Fruit fly (Drosophila melanogaster) whole organism, embryonic: ENCODE data around the gene CG10019.
A peak's percentile ranks its signal among the peaks of the same experiment; 100 is the strongest.

Experiments
- Ada2b ChIP-seq: fragments of 200-800 bp; sonication (Bioruptor generic); IDR thresholded peaks from 2 replicates; pipeline ENCODE4 v1.3.6; 2022; ENCODE audit warnings: missing biosample characterization, missing genetic modification characterization
- CG1024 ChIP-seq: fragments of 200-800 bp; sonication (Bioruptor generic); IDR thresholded peaks from 2 replicates; pipeline ENCODE4 v1.3.6; 2022; ENCODE audit warnings: missing biosample characterization, missing genetic modification characterization
- CG10959 ChIP-seq: fragments of 200-800 bp; sonication (Bioruptor generic); IDR thresholded peaks from 2 replicates; pipeline ENCODE4 v1.3.6; 2022; ENCODE audit warnings: missing biosample characterization, missing genetic modification characterization
- CG10979 ChIP-seq: fragments of 200-800 bp; sonication (Bioruptor generic); optimal IDR thresholded peaks from 2 replicates; lab custom pipeline; 2018; ENCODE audit warnings: missing biosample characterization, mild to moderate bottlenecking, missing genetic modification characterization, moderate library complexity
- CG13296 ChIP-seq: fragments of 200-800 bp; sonication (Bioruptor generic); optimal IDR thresholded peaks from 3 replicates; lab custom pipeline; 2018; ENCODE audit warnings: missing biosample characterization, mild to moderate bottlenecking, missing genetic modification characterization
- CG15073 ChIP-seq: fragments of 200-800 bp; sonication (Bioruptor generic); optimal IDR thresholded peaks from 2 replicates; lab custom pipeline; 2016; ENCODE audit warnings: missing biosample characterization, missing genetic modification characterization
- CG1529 ChIP-seq: fragments of 200-800 bp; sonication (Bioruptor generic); optimal IDR thresholded peaks from 3 replicates; lab custom pipeline; 2018; ENCODE audit warnings: missing biosample characterization, missing genetic modification characterization
- CG17328 ChIP-seq: fragments of 200-800 bp; sonication (Bioruptor generic); IDR thresholded peaks from 2 replicates; pipeline ENCODE4 v1.3.6; 2022; ENCODE audit warnings: missing biosample characterization, missing genetic modification characterization
- CG18599 ChIP-seq: fragments of 200-800 bp; sonication (Bioruptor generic); optimal IDR thresholded peaks from 3 replicates; lab custom pipeline; 2017; ENCODE audit warnings: missing biosample characterization, missing genetic modification characterization, mild to moderate bottlenecking, moderate library complexity, missing genetic modification reagents
- CG18619 ChIP-seq: fragments of 200-800 bp; sonication (Bioruptor generic); optimal IDR thresholded peaks from 3 replicates; lab custom pipeline; 2017; ENCODE audit warnings: missing biosample characterization, mild to moderate bottlenecking, missing genetic modification characterization
- CG2199 ChIP-seq: fragments of 200-800 bp; sonication (Bioruptor generic); IDR thresholded peaks from 3 replicates; pipeline ENCODE4 v1.3.6; 2022; ENCODE audit warnings: missing biosample characterization, missing genetic modification characterization
- CG2889 ChIP-seq: fragments of 200-800 bp; sonication (Bioruptor generic); IDR thresholded peaks from 3 replicates; pipeline ENCODE4 v1.3.6; 2022; ENCODE audit warnings: missing biosample characterization, missing genetic modification characterization
- CG30403 ChIP-seq: fragments of 200-800 bp; sonication (Bioruptor generic); optimal IDR thresholded peaks from 3 replicates; lab custom pipeline; 2016; ENCODE audit warnings: missing biosample characterization, missing genetic modification characterization
- CG32767 ChIP-seq: fragments of 200-800 bp; sonication (Bioruptor generic); IDR thresholded peaks from 2 replicates; pipeline ENCODE4 v1.3.6; 2022; ENCODE audit warnings: missing biosample characterization, missing genetic modification characterization
- CG3281 ChIP-seq: fragments of 200-800 bp; sonication (Bioruptor generic); optimal IDR thresholded peaks from 3 replicates; lab custom pipeline; 2017; ENCODE audit warnings: missing biosample characterization, mild to moderate bottlenecking, missing genetic modification characterization
- CG34224 ChIP-seq: fragments of 200-800 bp; sonication (Bioruptor generic); IDR thresholded peaks from 3 replicates; pipeline ENCODE4 v1.3.6; 2022; ENCODE audit warnings: missing biosample characterization, missing genetic modification characterization; ENCODE audit not compliant: partially characterized antibody
- CG43689 ChIP-seq: fragments of 200-800 bp; sonication (Bioruptor generic); IDR thresholded peaks from 2 replicates; pipeline ENCODE4 v1.3.6; 2022; ENCODE audit warnings: missing biosample characterization, missing genetic modification characterization
- CG4424 ChIP-seq: fragments of 200-800 bp; sonication (Bioruptor generic); optimal IDR thresholded peaks from 3 replicates; lab custom pipeline; 2016; ENCODE audit warnings: missing biosample characterization, missing genetic modification characterization
- CG6254 ChIP-seq: fragments of 200-800 bp; sonication (Bioruptor generic); optimal IDR thresholded peaks from 3 replicates; lab custom pipeline; 2017; ENCODE audit warnings: mild to moderate bottlenecking, missing biosample characterization, missing genetic modification reagents, missing genetic modification characterization
- CG6813 ChIP-seq: fragments of 200-800 bp; sonication (Bioruptor generic); optimal IDR thresholded peaks from 2 replicates; lab custom pipeline; 2017; ENCODE audit warnings: missing biosample characterization, missing genetic modification characterization, mild to moderate bottlenecking, moderate library complexity, missing genetic modification reagents
- CG9215 ChIP-seq: fragments of 200-800 bp; sonication (Bioruptor generic); IDR thresholded peaks from 2 replicates; pipeline ENCODE4 v1.3.6; 2022; ENCODE audit warnings: missing biosample characterization, missing genetic modification characterization
- D ChIP-seq, 2 experiments: fragments of 200-800 bp in 1 of 2; fragments of >200 bp in 1 of 2; sonication (Bioruptor generic) in 1 of 2; optimal IDR thresholded peaks; 2 replicates in 1 of 2; 3 replicates in 1 of 2; lab custom pipeline; 2017; ENCODE audit warnings: mild to moderate bottlenecking in 1 of 2, missing biosample characterization in 1 of 2, missing genetic modification characterization in 1 of 2, missing genetic modification reagents in 1 of 2
- Drgx ChIP-seq: fragments of 200-800 bp; sonication (Bioruptor generic); IDR thresholded peaks from 2 replicates; pipeline ENCODE4 v1.3.6; 2022; ENCODE audit warnings: missing biosample characterization, missing genetic modification characterization
- E2f2 ChIP-seq: fragments of 200-800 bp; sonication (Bioruptor generic); IDR thresholded peaks from 2 replicates; pipeline ENCODE4 v1.3.6; 2022; ENCODE audit warnings: missing biosample characterization, missing genetic modification characterization
- HHEX ChIP-seq: fragments of 200-800 bp; sonication (Bioruptor generic); optimal IDR thresholded peaks from 3 replicates; lab custom pipeline; 2017; ENCODE audit warnings: missing biosample characterization, mild to moderate bottlenecking, missing genetic modification characterization, missing genetic modification reagents
- HmgD ChIP-seq: fragments of 200-800 bp; sonication (Bioruptor generic); optimal IDR thresholded peaks from 3 replicates; lab custom pipeline; 2016; ENCODE audit warnings: missing biosample characterization, missing genetic modification characterization
- Hr51 ChIP-seq, 2 experiments: fragments of 200-800 bp; sonication (Bioruptor generic); optimal IDR thresholded peaks; 2 replicates in 1 of 2; 3 replicates in 1 of 2; lab custom pipeline; 2016 to 2018; ENCODE audit warnings: missing biosample characterization in 2 of 2, missing genetic modification characterization in 2 of 2, mild to moderate bottlenecking in 1 of 2, moderate library complexity in 1 of 2
- Med ChIP-seq: fragments of 200-800 bp; sonication (Bioruptor generic); peaks from one replicate; lab custom pipeline; 2016; ENCODE audit warnings: missing biosample characterization, missing genetic modification characterization, mild to moderate bottlenecking, inconsistent platforms, moderate library complexity
- NfI ChIP-seq: fragments of 200-800 bp; sonication (Bioruptor generic); optimal IDR thresholded peaks from 3 replicates; lab custom pipeline; 2018; ENCODE audit warnings: missing biosample characterization, mild to moderate bottlenecking, missing genetic modification characterization, moderate library complexity
- Sin3A ChIP-seq: fragments of >200 bp; optimal IDR thresholded peaks from 2 replicates; lab custom pipeline; 2018
- Xbp1 ChIP-seq: fragments of 200-800 bp; sonication (Bioruptor generic); optimal IDR thresholded peaks from 3 replicates; lab custom pipeline; 2016; ENCODE audit warnings: missing biosample characterization, mild to moderate bottlenecking, missing genetic modification characterization
- Xrp1 ChIP-seq: fragments of 200-800 bp; sonication (Bioruptor generic); IDR thresholded peaks from 2 replicates; pipeline ENCODE4 v1.3.6; 2022; ENCODE audit warnings: missing biosample characterization, missing genetic modification characterization
- aop ChIP-seq: fragments of 200-800 bp; sonication (Bioruptor generic); IDR thresholded peaks from 2 replicates; pipeline ENCODE4 v1.3.6; 2022; ENCODE audit warnings: missing biosample characterization, missing genetic modification characterization
- ase ChIP-seq: fragments of 200-800 bp; sonication (Bioruptor generic); IDR thresholded peaks from 3 replicates; pipeline ENCODE4 v1.3.6; 2022; ENCODE audit warnings: missing biosample characterization, missing genetic modification characterization
- ash1 ChIP-seq: fragments of 200-800 bp; sonication (Bioruptor generic); optimal IDR thresholded peaks from 2 replicates; lab custom pipeline; 2018; ENCODE audit warnings: missing biosample characterization, mild to moderate bottlenecking, missing genetic modification characterization
- chm ChIP-seq: fragments of 200-800 bp; sonication (Bioruptor generic); IDR thresholded peaks from 2 replicates; pipeline ENCODE4 v1.3.6; 2022; ENCODE audit warnings: missing biosample characterization, missing genetic modification characterization
- chn ChIP-seq: fragments of 200-800 bp; sonication (Bioruptor generic); optimal IDR thresholded peaks from 2 replicates; lab custom pipeline; 2016; ENCODE audit warnings: missing biosample characterization, missing genetic modification characterization
- cwo ChIP-seq: fragments of 200-800 bp; sonication (Bioruptor generic); optimal IDR thresholded peaks from 3 replicates; lab custom pipeline; 2017; ENCODE audit warnings: missing biosample characterization, missing genetic modification characterization, mild to moderate bottlenecking, moderate library complexity, missing genetic modification reagents
- dmrt99B ChIP-seq: fragments of 200-800 bp; sonication (Bioruptor generic); optimal IDR thresholded peaks from 2 replicates; lab custom pipeline; 2018; ENCODE audit warnings: missing biosample characterization, mild to moderate bottlenecking, missing genetic modification characterization, moderate library complexity
- jumu ChIP-seq: fragments of 200-800 bp; sonication (Bioruptor generic); optimal IDR thresholded peaks from 3 replicates; lab custom pipeline; 2016; ENCODE audit warnings: missing biosample characterization, missing genetic modification characterization
- lbe ChIP-seq: fragments of 200-800 bp; sonication (Bioruptor generic); optimal IDR thresholded peaks from 2 replicates; lab custom pipeline; 2016; ENCODE audit warnings: missing biosample characterization, mild to moderate bottlenecking, missing genetic modification characterization
- nau ChIP-seq: fragments of 200-800 bp; sonication (Bioruptor generic); optimal IDR thresholded peaks from 3 replicates; lab custom pipeline; 2017; ENCODE audit warnings: missing biosample characterization, mild to moderate bottlenecking, missing genetic modification characterization, missing genetic modification reagents
- p53 ChIP-seq: fragments of 200-800 bp; sonication (Bioruptor generic); optimal IDR thresholded peaks from 2 replicates; lab custom pipeline; 2016; ENCODE audit warnings: missing biosample characterization, missing genetic modification characterization
- pb ChIP-seq: fragments of 200-800 bp; sonication (Bioruptor generic); optimal IDR thresholded peaks from 3 replicates; lab custom pipeline; 2016; ENCODE audit warnings: missing biosample characterization, missing genetic modification characterization
- phol ChIP-seq: fragments of 200-800 bp; sonication (Bioruptor generic); optimal IDR thresholded peaks from 3 replicates; lab custom pipeline; 2018; ENCODE audit warnings: missing biosample characterization, mild to moderate bottlenecking, missing genetic modification characterization, moderate library complexity
- sens ChIP-seq: fragments of 200-800 bp; sonication (Bioruptor generic); peaks from one replicate; lab custom pipeline; 2016; ENCODE audit warnings: missing biosample characterization, missing genetic modification characterization
- slou ChIP-seq: fragments of 200-800 bp; sonication (Bioruptor generic); optimal IDR thresholded peaks from 3 replicates; lab custom pipeline; 2016; ENCODE audit warnings: missing biosample characterization, missing genetic modification characterization
- sqz ChIP-seq: fragments of 200-800 bp; sonication (Bioruptor generic); optimal IDR thresholded peaks from 3 replicates; lab custom pipeline; 2018; ENCODE audit warnings: missing biosample characterization, mild to moderate bottlenecking, missing genetic modification characterization
- stc ChIP-seq: fragments of 200-800 bp; sonication (Bioruptor generic); IDR thresholded peaks from 2 replicates; pipeline ENCODE4 v1.3.6; 2022; ENCODE audit warnings: missing biosample characterization, missing genetic modification characterization
- stwl ChIP-seq: fragments of 200-800 bp; sonication (Bioruptor generic); optimal IDR thresholded peaks from 3 replicates; lab custom pipeline; 2018; ENCODE audit warnings: missing biosample characterization, mild to moderate bottlenecking, missing genetic modification characterization, moderate library complexity
- tgo ChIP-seq: fragments of 200-800 bp; sonication (Bioruptor generic); IDR thresholded peaks from 3 replicates; pipeline ENCODE4 v1.3.6; 2022; ENCODE audit warnings: missing biosample characterization, missing genetic modification characterization

CG10019 gene

DNA sequence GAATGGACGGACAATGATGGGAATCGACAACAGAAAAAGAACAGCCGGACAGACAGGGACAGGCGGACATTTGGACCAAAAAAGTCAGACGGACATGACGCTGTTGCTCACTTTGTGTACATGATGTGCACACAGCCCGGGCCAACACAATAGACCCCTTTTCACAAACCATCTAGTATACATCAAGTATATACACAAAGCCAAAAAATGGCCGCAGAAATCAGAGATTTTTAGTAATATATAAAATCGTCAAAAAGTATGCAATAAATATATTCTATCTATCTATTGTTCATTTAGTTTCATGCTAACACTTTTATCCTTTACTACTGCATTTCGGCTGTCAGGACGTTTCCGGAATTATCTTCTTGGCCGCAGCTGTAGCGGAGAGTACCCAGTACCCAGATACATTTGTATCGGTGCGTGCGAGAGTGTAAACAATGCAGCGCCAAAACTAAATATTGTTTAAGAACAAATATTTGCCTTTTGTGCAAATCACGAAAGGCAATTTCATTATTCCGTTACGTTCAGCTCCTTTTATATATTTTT lies 10.8 kb upstream of the CG10019 start (continued):
- no peak for TF ChIP-seq ash1 (GFP tag; lab: Kevin White, UChicago)
- TF ChIP-seq chm (GFP tag; lab: Robert Waterston, UW), result no peak
- no peak for TF ChIP-seq stc
- TF ChIP-seq p53, result no peak
- peak; percentile 8 for TF ChIP-seq CG18619
- peak; percentile 59 for TF ChIP-seq CG3281
- TF ChIP-seq CG18599 (GFP tag; lab: Kevin White, UChicago), result peak; percentile 57
- peak; percentile 13 for TF ChIP-seq CG30403 (GFP tag; lab: Kevin White, UChicago)
- no peak for TF ChIP-seq CG17328 (GFP tag; lab: Robert Waterston, UW)
- peak; percentile 29 for TF ChIP-seq CG6813 (GFP tag; lab: Kevin White, UChicago)
- no peak for TF ChIP-seq Ada2b (GFP tag; lab: Robert Waterston, UW)
- no peak for TF ChIP-seq Drgx
- peak; percentile 30 for TF ChIP-seq HHEX (GFP tag; lab: Kevin White, UChicago)
- no peak for TF ChIP-seq sqz (GFP tag; lab: Kevin White, UChicago)
- no peak for TF ChIP-seq aop (GFP tag; lab: Robert Waterston, UW)
- TF ChIP-seq CG9215, result no peak
- no peak for TF ChIP-seq NfI
- TF ChIP-seq CG4424 (GFP tag; lab: Kevin White, UChicago), result peak; percentile 36
- TF ChIP-seq slou, result no peak
- TF ChIP-seq CG2199 (GFP tag; lab: Robert Waterston, UW), result no peak
- TF ChIP-seq stwl (tag; lab: Kevin White, UChicago), result no peak
- TF ChIP-seq dmrt99B, result peak; percentile 58
- peak; percentile 86 for TF ChIP-seq Med (GFP tag; lab: Kevin White, UChicago)
- TF ChIP-seq CG10959 (GFP tag; lab: Robert Waterston, UW), result no peak
- no peak for TF ChIP-seq D (optimal IDR thresholded peaks at IDR 0.05; lab: Kevin White, UChicago)
- TF ChIP-seq D (GFP tag; optimal IDR thresholded peaks at IDR 0.05; lab: Kevin White, UChicago), result no peak
- TF ChIP-seq tgo (GFP tag; lab: Robert Waterston, UW), result no peak
- no peak for TF ChIP-seq CG1529 (GFP tag; lab: Kevin White, UChicago)
- TF ChIP-seq sens (GFP tag; lab: Kevin White, UChicago), result peak; percentile 70
- TF ChIP-seq HmgD (GFP tag; lab: Kevin White, UChicago), result no peak
- TF ChIP-seq Sin3A (lab: Kevin White, UChicago), result no peak
- TF ChIP-seq E2f2 (GFP tag; lab: Robert Waterston, UW), result peak; percentile 16; the same call in 1 of the 2 replicates
- 0 out of 2 replicates have a peak, but pooled peaks have one; percentile 21 for TF ChIP-seq Xrp1
- TF ChIP-seq CG13296 (GFP tag; lab: Kevin White, UChicago), result peak; percentile 18
- TF ChIP-seq CG32767, result no peak
- no peak for TF ChIP-seq CG43689 (GFP tag; lab: Robert Waterston, UW)
- no peak for TF ChIP-seq phol (tag; lab: Kevin White, UChicago)
- peak; percentile 17 for TF ChIP-seq cwo (GFP tag; lab: Kevin White, UChicago)
- TF ChIP-seq Hr51 (GFP tag; optimal IDR thresholded peaks at IDR 0.05; lab: Kevin White, UChicago), result no peak
- no peak for TF ChIP-seq CG6254
- TF ChIP-seq nau, result peak; percentile 39
- no peak for TF ChIP-seq CG10979 (tag; lab: Kevin White, UChicago)
- 0 out of 2 replicates have a peak, but pooled peaks have one; percentile 14 for TF ChIP-seq CG1024 (GFP tag; lab: Robert Waterston, UW)
- TF ChIP-seq ase (GFP tag; lab: Robert Waterston, UW), result no peak
- TF ChIP-seq Xbp1 (GFP tag; lab: Kevin White, UChicago), result no peak
- TF ChIP-seq jumu (GFP tag; lab: Kevin White, UChicago), result no peak
- no peak for TF ChIP-seq CG2889 (GFP tag; lab: Robert Waterston, UW)
- TF ChIP-seq pb (GFP tag; lab: Kevin White, UChicago), result no peak
- TF ChIP-seq CG15073 (GFP tag; lab: Kevin White, UChicago), result no peak
- TF ChIP-seq chn (GFP tag; lab: Kevin White, UChicago), result no peak
- TF ChIP-seq CG34224, result no peak
- no peak for TF ChIP-seq lbe (GFP tag; lab: Kevin White, UChicago)
